Worm (Caenorhabditis elegans): Measurements from ENCODE around the gene C43D7.7.

The C43D7.7 gene

ce11 chrV:19288073-19288805 is 31.1 kb downstream of the C43D7.7 start, which contains the start of the genes F55C9.3 and fbxb-57:
TSS of gene F55C9.3 (minus strand) at chrV:19288173.
TSS of gene fbxb-57 (plus strand) at chrV:19288755.
- TF ChIP-seq dpl-1 (GFP tag; optimal IDR thresholded peaks at IDR 0.05), result no peak
- TF ChIP-seq lin-13 (GFP tag; optimal IDR thresholded peaks at IDR 0.05), result no peak
- peak in 1 of 2 experiments; percentile 71 for TF ChIP-seq unc-62 (GFP tag; optimal IDR thresholded peaks at IDR 0.05 in 1 of 2)
- TF ChIP-seq unc-62 (tag; optimal IDR thresholded peaks at IDR 0.05), result no peak

ce11 chrV:19285921-19286320 is 33.4 kb downstream of the C43D7.7 start:
- TF ChIP-seq spr-3 (GFP tag; optimal IDR thresholded peaks at IDR 0.05), result no peak
- TF ChIP-seq unc-62 (GFP tag; optimal IDR thresholded peaks at IDR 0.05 in 1 of 2), result peak in 1 of 2 experiments; percentile 21
- TF ChIP-seq unc-62 (tag; optimal IDR thresholded peaks at IDR 0.05), result no peak

ce11 chrV:19282314-19282713 is 37.0 kb downstream of the C43D7.7 start, which contains the start of gene fbxb-117:
TSS of gene fbxb-117 (plus strand) at chrV:19282614.
- TF ChIP-seq aha-1 (tag) (peak; percentile 75), dmd-8 (GFP tag; IDR thresholded peaks at IDR 0.05) (no peak), lir-3 (tag; optimal IDR thresholded peaks at IDR 0.05) (no peak)

- no peak for TF ChIP-seq arid-1 (GFP tag; conservative IDR thresholded peaks at IDR 0.05)
- TF ChIP-seq ces-1 (GFP tag; optimal IDR thresholded peaks at IDR 0.05), result no peak
- no peak for TF ChIP-seq ZK546.5 (tag; optimal IDR thresholded peaks at IDR 0.05)
- TF ChIP-seq zfp-3 (GFP tag; conservative IDR thresholded peaks at IDR 0.05), result no peak
- TF ChIP-seq lim-7 (GFP tag; IDR thresholded peaks at IDR 0.05), result no peak
- no peak for TF ChIP-seq mxl-3 (GFP tag; optimal IDR thresholded peaks at IDR 0.05)
- TF ChIP-seq ceh-44 (GFP tag; IDR thresholded peaks at IDR 0.05), result no peak
- no peak for TF ChIP-seq hif-1 (tag; optimal IDR thresholded peaks at IDR 0.05)
Measured at ce11 chrV:19279888-19280287, 39.4 kb downstream of the C43D7.7 start, which contains the start of gene F21D9.8. TSS of gene F21D9.8 (minus strand) at chrV:19279988.

- TF ChIP-seq dmd-9 (GFP tag; IDR thresholded peaks at IDR 0.05) (no peak), set-16 (GFP tag; IDR thresholded peaks at IDR 0.05) (peak; percentile 81)
Measured at ce11 chrV:19278488-19278887, 40.8 kb downstream of the C43D7.7 start.

- TF ChIP-seq nhr-6 (tag; optimal IDR thresholded peaks at IDR 0.05), result no peak
- no peak for TF ChIP-seq lim-7 (GFP tag; IDR thresholded peaks at IDR 0.05)
- peak; percentile 65 for TF ChIP-seq aha-1 (tag)
- TF ChIP-seq zfp-2 (tag; optimal IDR thresholded peaks at IDR 0.05), result no peak
- TF ChIP-seq lin-39 (tag; optimal IDR thresholded peaks at IDR 0.05), result no peak
Measured at ce11 chrV:19276354-19276753, 43.0 kb downstream of the C43D7.7 start.
